Worm (Caenorhabditis elegans) whole organism, young adult: ENCODE measurements around the gene cpz-2.

Experiments
- ccch-3 ChIP-seq: fragments of 200-800 bp; sonication (Bioruptor generic); optimal IDR thresholded peaks from 2 replicates; lab custom pipeline; 2018; ENCODE audit warnings: mild to moderate bottlenecking, missing genetic modification characterization, missing compliant biosample characterization
- hmg-20 ChIP-seq: fragments of 200-800 bp; sonication (Bioruptor generic); IDR thresholded peaks from 2 replicates; pipeline ENCODE4 v1.3.6; 2022; ENCODE audit warnings: missing genetic modification reagents, missing genetic modification characterization, missing compliant biosample characterization
- ztf-22 ChIP-seq: fragments of 200-800 bp; sonication (Bioruptor generic); optimal IDR thresholded peaks from 2 replicates; lab custom pipeline; 2018; ENCODE audit warnings: mild to moderate bottlenecking, missing genetic modification characterization, moderate library complexity, missing compliant biosample characterization

DNA sequence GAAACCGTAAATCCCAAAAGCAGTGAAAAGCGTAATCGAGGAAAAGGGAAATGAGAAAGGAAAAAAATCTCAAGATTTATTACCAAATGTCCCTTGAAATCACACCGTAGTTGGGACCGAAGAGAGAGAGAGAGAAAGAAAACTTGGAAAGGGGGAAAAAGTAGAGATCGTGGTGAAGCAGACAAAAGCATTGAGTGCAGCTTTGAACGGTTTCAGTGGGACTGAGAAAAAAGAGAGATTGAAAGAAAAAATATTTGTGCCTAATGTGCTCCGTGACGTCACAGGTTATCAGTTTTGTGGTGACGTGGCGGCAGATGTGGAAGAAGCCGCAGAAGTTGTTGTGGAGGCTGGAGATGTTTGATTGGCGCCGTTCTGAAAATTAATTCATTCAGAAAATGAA lies 10.7 kb upstream of the cpz-2 start:
- TF ChIP-seq ccch-3 (GFP tag; lab: Kevin White, UChicago) (no peak), hmg-20 (GFP tag; lab: Robert Waterston, UW) (no peak), ztf-22 (GFP tag; lab: Kevin White, UChicago) (no peak)
